Fruit fly (Drosophila melanogaster) whole organism, embryonic: Measurements from ENCODE around the gene CG5191.

Source experiments
- CG17568 ChIP-seq: fragments of 200-800 bp; sonication (Bioruptor generic); optimal IDR thresholded peaks from 2 replicates; lab custom pipeline; 2018; ENCODE audit warnings: missing biosample characterization, mild to moderate bottlenecking, missing genetic modification characterization, moderate library complexity
- NFAT ChIP-seq: fragments of 200-800 bp; sonication (Bioruptor generic); IDR thresholded peaks from 2 replicates; pipeline ENCODE4 v1.3.6; 2022; ENCODE audit warnings: missing biosample characterization, missing genetic modification characterization
- ewg ChIP-seq: fragments of 200-800 bp; sonication (Bioruptor generic); optimal IDR thresholded peaks from 3 replicates; lab custom pipeline; 2017; ENCODE audit warnings: mild to moderate bottlenecking, missing biosample characterization, missing genetic modification reagents, missing genetic modification characterization
- unpg ChIP-seq: fragments of 200-800 bp; sonication (Bioruptor generic); optimal IDR thresholded peaks from 3 replicates; lab custom pipeline; 2018; ENCODE audit warnings: missing biosample characterization, mild to moderate bottlenecking, missing genetic modification characterization, moderate library complexity

dm6 chr3R:20555023-20555422 lies 5.6 kb upstream of the CG5191 start:
- TF ChIP-seq ewg (GFP tag; lab: Kevin White, UChicago) (no peak), CG17568 (GFP tag; lab: Kevin White, UChicago) (no peak), unpg (peak; percentile 47), NFAT (peak; percentile 46; the same call in 1 of the 2 replicates)
